Fruit fly (Drosophila melanogaster) whole organism, embryonic: Measurements from ENCODE around the gene sbr.

Source experiments
- Antp ChIP-seq: fragments of 200-800 bp; sonication (Bioruptor generic); optimal IDR thresholded peaks from 3 replicates; lab custom pipeline; 2016; ENCODE audit warnings: missing biosample characterization, missing genetic modification characterization
- Atf3 ChIP-seq: fragments of 200-800 bp; sonication (Bioruptor generic); optimal IDR thresholded peaks from 3 replicates; lab custom pipeline; 2016; ENCODE audit warnings: missing biosample characterization, missing genetic modification characterization
- CG10147 ChIP-seq: fragments of 200-800 bp; sonication (Bioruptor generic); optimal IDR thresholded peaks from 2 replicates; lab custom pipeline; 2019; ENCODE audit warnings: missing biosample characterization, mild to moderate bottlenecking, missing genetic modification characterization, moderate library complexity
- CG12219 ChIP-seq: fragments of 200-800 bp; sonication (Bioruptor generic); optimal IDR thresholded peaks from 3 replicates; lab custom pipeline; 2018; ENCODE audit warnings: missing biosample characterization, mild to moderate bottlenecking, missing genetic modification characterization
- CG12659 ChIP-seq: fragments of 200-800 bp; sonication (Bioruptor generic); optimal IDR thresholded peaks from 3 replicates; lab custom pipeline; 2017; ENCODE audit warnings: mild to moderate bottlenecking, missing biosample characterization, missing genetic modification reagents, missing genetic modification characterization
- CG12769 ChIP-seq: fragments of 200-800 bp; sonication (Bioruptor generic); optimal IDR thresholded peaks from 2 replicates; lab custom pipeline; 2019; ENCODE audit warnings: missing biosample characterization, mild to moderate bottlenecking, missing genetic modification characterization, moderate library complexity
- CG14441 ChIP-seq: fragments of 200-800 bp; sonication (Bioruptor generic); IDR thresholded peaks from 2 replicates; pipeline ENCODE4 v1.3.6; 2022; ENCODE audit warnings: missing biosample characterization, missing genetic modification characterization
- CG18764 ChIP-seq: fragments of 200-800 bp; sonication (Bioruptor generic); optimal IDR thresholded peaks from 3 replicates; lab custom pipeline; 2016; ENCODE audit warnings: missing biosample characterization, missing genetic modification characterization
- CG30020 ChIP-seq: fragments of 200-800 bp; optimal IDR thresholded peaks from 2 replicates; lab custom pipeline; 2019; ENCODE audit warnings: missing biosample characterization, mild to moderate bottlenecking, missing genetic modification characterization, moderate library complexity
- CG33557 ChIP-seq: fragments of 200-800 bp; sonication (Bioruptor generic); optimal IDR thresholded peaks from 2 replicates; lab custom pipeline; 2019; ENCODE audit warnings: missing biosample characterization, mild to moderate bottlenecking, missing genetic modification characterization, moderate library complexity
- CG3726 ChIP-seq: fragments of 200-800 bp; sonication (Bioruptor generic); IDR thresholded peaks from 3 replicates; pipeline ENCODE4, ENCODE4 v1.3.6; 2022; ENCODE audit warnings: missing biosample characterization, missing genetic modification characterization
- CG43689 ChIP-seq: fragments of 200-800 bp; sonication (Bioruptor generic); IDR thresholded peaks from 2 replicates; pipeline ENCODE4 v1.3.6; 2022; ENCODE audit warnings: missing biosample characterization, missing genetic modification characterization
- CG4854 ChIP-seq: fragments of 200-800 bp; sonication (Bioruptor generic); optimal IDR thresholded peaks from 2 replicates; lab custom pipeline; 2016; ENCODE audit warnings: missing biosample characterization, missing genetic modification characterization, inconsistent platforms
- CG5953 ChIP-seq: fragments of 200-800 bp; sonication (Bioruptor generic); IDR thresholded peaks from 2 replicates; pipeline ENCODE4 v1.3.6; 2022; ENCODE audit warnings: missing biosample characterization, missing genetic modification characterization
- CG6654 ChIP-seq: fragments of 200-800 bp; sonication (Bioruptor generic); optimal IDR thresholded peaks from 2 replicates; lab custom pipeline; 2017; ENCODE audit warnings: missing biosample characterization, mild to moderate bottlenecking, missing genetic modification characterization
- CG6689 ChIP-seq: fragments of 200-800 bp; sonication (Bioruptor generic); IDR thresholded peaks from 2 replicates; pipeline ENCODE4 v1.3.6; 2022; ENCODE audit warnings: missing biosample characterization, missing genetic modification characterization
- CG7556 ChIP-seq: fragments of 200-800 bp; sonication (Bioruptor generic); optimal IDR thresholded peaks from 2 replicates; lab custom pipeline; 2017; ENCODE audit warnings: missing biosample characterization, mild to moderate bottlenecking, missing genetic modification characterization
- CG7963 ChIP-seq: fragments of 200-800 bp; sonication (Bioruptor generic); IDR thresholded peaks from 3 replicates; pipeline ENCODE4 v1.3.6; 2022; ENCODE audit warnings: missing biosample characterization, missing genetic modification characterization; ENCODE audit not compliant: partially characterized antibody
- CG9609 ChIP-seq: fragments of 200-800 bp; sonication (Bioruptor generic); optimal IDR thresholded peaks from 3 replicates; lab custom pipeline; 2016; ENCODE audit warnings: missing biosample characterization, missing genetic modification characterization
- Chrac-16 ChIP-seq: fragments of 200-800 bp; sonication (Bioruptor generic); optimal IDR thresholded peaks from 3 replicates; lab custom pipeline; 2016; ENCODE audit warnings: missing biosample characterization, missing genetic modification characterization
- Dek ChIP-seq: fragments of 200-800 bp; sonication (Bioruptor generic); optimal IDR thresholded peaks from 3 replicates; lab custom pipeline; 2019; ENCODE audit warnings: missing biosample characterization, mild to moderate bottlenecking, missing genetic modification characterization, moderate library complexity
- Drgx ChIP-seq: fragments of 200-800 bp; sonication (Bioruptor generic); IDR thresholded peaks from 2 replicates; pipeline ENCODE4 v1.3.6; 2022; ENCODE audit warnings: missing biosample characterization, missing genetic modification characterization
- Hand ChIP-seq: fragments of 200-800 bp; sonication (Bioruptor generic); optimal IDR thresholded peaks from 2 replicates; lab custom pipeline; 2017; ENCODE audit warnings: mild to moderate bottlenecking, missing biosample characterization, missing genetic modification reagents, missing genetic modification characterization
- Hr78 ChIP-seq, 2 experiments: fragments of 200-800 bp in 1 of 2; fragments of >200 bp in 1 of 2; sonication (Bioruptor generic) in 1 of 2; optimal IDR thresholded peaks; 2 replicates each; lab custom pipeline; 2017 to 2019; ENCODE audit warnings: missing biosample characterization in 2 of 2, missing genetic modification characterization in 2 of 2, mild to moderate bottlenecking in 1 of 2, moderate library complexity in 1 of 2
- Meics ChIP-seq: fragments of 200-800 bp; sonication (Bioruptor generic); optimal IDR thresholded peaks from 2 replicates; lab custom pipeline; 2017; ENCODE audit warnings: missing biosample characterization, mild to moderate bottlenecking, missing genetic modification characterization
- Myb ChIP-seq: fragments of 200-800 bp; sonication (Bioruptor generic); optimal IDR thresholded peaks from 2 replicates; lab custom pipeline; 2016; ENCODE audit warnings: missing biosample characterization, missing genetic modification characterization
- Nf-YB ChIP-seq: fragments of 200-800 bp; sonication (Bioruptor generic); optimal IDR thresholded peaks from 3 replicates; lab custom pipeline; 2019; ENCODE audit warnings: missing biosample characterization, mild to moderate bottlenecking, missing genetic modification characterization, moderate library complexity
- NfI ChIP-seq: fragments of 200-800 bp; sonication (Bioruptor generic); optimal IDR thresholded peaks from 3 replicates; lab custom pipeline; 2018; ENCODE audit warnings: missing biosample characterization, mild to moderate bottlenecking, missing genetic modification characterization, moderate library complexity
- ato ChIP-seq: fragments of 200-800 bp; sonication (Bioruptor generic); IDR thresholded peaks from 2 replicates; pipeline ENCODE4 v1.3.6; 2022; ENCODE audit warnings: missing biosample characterization, missing genetic modification characterization; ENCODE audit not compliant: partially characterized antibody
- az2 ChIP-seq: fragments of 200-800 bp; sonication (Bioruptor generic); optimal IDR thresholded peaks from 3 replicates; lab custom pipeline; 2016; ENCODE audit warnings: missing biosample characterization, missing genetic modification characterization
- cg ChIP-seq: fragments of 200-800 bp; sonication (Bioruptor generic); optimal IDR thresholded peaks from 3 replicates; lab custom pipeline; 2019; ENCODE audit warnings: missing biosample characterization, mild to moderate bottlenecking, missing genetic modification characterization, moderate library complexity
- dmrt11E ChIP-seq: fragments of 200-800 bp; sonication (Bioruptor generic); optimal IDR thresholded peaks from 3 replicates; lab custom pipeline; 2018; ENCODE audit warnings: missing biosample characterization, mild to moderate bottlenecking, missing genetic modification characterization, moderate library complexity
- dmrt99B ChIP-seq: fragments of 200-800 bp; sonication (Bioruptor generic); optimal IDR thresholded peaks from 2 replicates; lab custom pipeline; 2018; ENCODE audit warnings: missing biosample characterization, mild to moderate bottlenecking, missing genetic modification characterization, moderate library complexity
- fd64A ChIP-seq: fragments of 200-800 bp; sonication (Bioruptor generic); optimal IDR thresholded peaks from 3 replicates; lab custom pipeline; 2018; ENCODE audit warnings: missing biosample characterization, mild to moderate bottlenecking, missing genetic modification characterization
- ftz-f1 ChIP-seq: fragments of 200-800 bp; sonication (Bioruptor generic); optimal IDR thresholded peaks from 2 replicates; lab custom pipeline; 2016; ENCODE audit warnings: missing biosample characterization, missing genetic modification characterization
- gcm ChIP-seq: fragments of 200-800 bp; sonication (Bioruptor generic); optimal IDR thresholded peaks from 2 replicates; lab custom pipeline; 2019; ENCODE audit warnings: missing biosample characterization, mild to moderate bottlenecking, missing genetic modification characterization, moderate library complexity
- gfzf ChIP-seq: fragments of 200-800 bp; sonication (Bioruptor generic); optimal IDR thresholded peaks from 2 replicates; lab custom pipeline; 2016; ENCODE audit warnings: missing biosample characterization, mild to moderate bottlenecking, missing genetic modification characterization, moderate library complexity
- hbn ChIP-seq: fragments of 200-800 bp; sonication (Bioruptor generic); IDR thresholded peaks from 2 replicates; pipeline ENCODE4 v1.3.6; 2022; ENCODE audit warnings: missing biosample characterization, missing genetic modification characterization; ENCODE audit not compliant: partially characterized antibody
- hth ChIP-seq: fragments of >200 bp; optimal IDR thresholded peaks from 2 replicates; lab custom pipeline; 2017; ENCODE audit warnings: inconsistent platforms
- inv ChIP-seq: fragments of 200-800 bp; sonication (Bioruptor generic); IDR thresholded peaks from 2 replicates; pipeline ENCODE4 v1.3.6; 2022; ENCODE audit warnings: missing biosample characterization, missing genetic modification characterization; ENCODE audit not compliant: partially characterized antibody
- nom ChIP-seq: fragments of 200-800 bp; sonication (Bioruptor generic); optimal IDR thresholded peaks from 2 replicates; lab custom pipeline; 2017; ENCODE audit warnings: missing biosample characterization, missing genetic modification characterization, mild to moderate bottlenecking, moderate library complexity, missing genetic modification reagents
- pan ChIP-seq, 4 experiments: fragments of >200 bp in 3 of 4; fragments of 200-800 bp in 1 of 4; sonication (Bioruptor generic) in 1 of 4; optimal IDR thresholded peaks in 3 of 4; IDR thresholded peaks in 1 of 4; 2 replicates each; pipeline versions ENCODE4 v1.3.6 to Lab custom; 2017 to 2022; ENCODE audit warnings: missing biosample characterization in 2 of 4, missing genetic modification characterization in 2 of 4, mixed read lengths in 1 of 4
- peb ChIP-seq: fragments of 200-800 bp; sonication (Bioruptor generic); IDR thresholded peaks from 2 replicates; pipeline ENCODE4 v1.3.6; 2022; ENCODE audit warnings: missing biosample characterization, missing genetic modification characterization
- row ChIP-seq: fragments of 200-800 bp; sonication (Bioruptor generic); IDR thresholded peaks from 3 replicates; pipeline ENCODE4 v1.3.6; 2022; ENCODE audit warnings: missing biosample characterization, missing genetic modification characterization
- sc ChIP-seq, 3 experiments: fragments of >200 bp in 2 of 3; fragments of 200-800 bp in 1 of 3; sonication (Bioruptor generic) in 1 of 3; optimal IDR thresholded peaks; 2 replicates in 2 of 3; 3 replicates in 1 of 3; lab custom pipeline; 2017; ENCODE audit warnings: mild to moderate bottlenecking in 1 of 3, missing biosample characterization in 1 of 3, missing genetic modification characterization in 1 of 3, missing genetic modification reagents in 1 of 3
- sens ChIP-seq: fragments of 200-800 bp; sonication (Bioruptor generic); peaks from one replicate; lab custom pipeline; 2016; ENCODE audit warnings: missing biosample characterization, missing genetic modification characterization
- tll ChIP-seq, 2 experiments: fragments of 200-800 bp in 1 of 2; fragments of >200 bp in 1 of 2; sonication (Bioruptor generic) in 1 of 2; optimal IDR thresholded peaks; 2 replicates each; lab custom pipeline; 2017 to 2019; ENCODE audit warnings: missing biosample characterization in 2 of 2, missing genetic modification characterization in 2 of 2, mild to moderate bottlenecking in 1 of 2, moderate library complexity in 1 of 2
- unpg ChIP-seq: fragments of 200-800 bp; sonication (Bioruptor generic); optimal IDR thresholded peaks from 3 replicates; lab custom pipeline; 2018; ENCODE audit warnings: missing biosample characterization, mild to moderate bottlenecking, missing genetic modification characterization, moderate library complexity
- yki ChIP-seq: fragments of >200 bp; optimal IDR thresholded peaks from 3 replicates; lab custom pipeline; 2018

sbr gene

dm6 chrX:10857376-10857775, 10.5 kb upstream of the sbr start, which contains the start of the genes sofe and CG2186 (continued):
- TF ChIP-seq CG33557 (GFP tag; lab: Kevin White, UChicago), result no peak
- TF ChIP-seq ato (GFP tag; lab: Robert Waterston, UW), result peak; percentile 62
- TF ChIP-seq Drgx, result 0 out of 2 replicates have a peak, but pooled peaks have one; percentile 19
- TF ChIP-seq peb (GFP tag; lab: Robert Waterston, UW), result no peak
- TF ChIP-seq CG7556 (GFP tag; lab: Kevin White, UChicago), result peak; percentile 16
- peak; percentile 45 for TF ChIP-seq CG30020 (tag; lab: Kevin White, UChicago)
- peak; percentile 44 for TF ChIP-seq az2 (GFP tag; lab: Kevin White, UChicago)
- no peak for TF ChIP-seq cg (GFP tag; lab: Kevin White, UChicago)
- no peak for TF ChIP-seq Nf-YB (GFP tag; lab: Kevin White, UChicago)
- no peak for TF ChIP-seq CG12769 (tag; lab: Kevin White, UChicago)
- peak; percentile 58 for TF ChIP-seq Chrac-16 (GFP tag; lab: Kevin White, UChicago)
- TF ChIP-seq CG10147 (GFP tag; lab: Kevin White, UChicago), result peak; percentile 17
- TF ChIP-seq Antp (GFP tag; lab: Kevin White, UChicago), result peak; percentile 46
- peak; percentile 80 for TF ChIP-seq hbn (GFP tag; lab: Robert Waterston, UW)
- no peak for TF ChIP-seq Dek (tag; lab: Kevin White, UChicago)
- TF ChIP-seq gcm, result no peak
- TF ChIP-seq ftz-f1 (GFP tag; lab: Kevin White, UChicago), result no peak
- peak; percentile 81 for TF ChIP-seq CG6654 (GFP tag; lab: Kevin White, UChicago)
- TF ChIP-seq Hand (GFP tag; lab: Kevin White, UChicago), result no peak
- TF ChIP-seq CG18764 (GFP tag; lab: Kevin White, UChicago), result peak; percentile 33
- peak; percentile 27; the same call in 1 of the 2 replicates for TF ChIP-seq CG6689
- peak; percentile 53 for TF ChIP-seq unpg (GFP tag; lab: Kevin White, UChicago)
- TF ChIP-seq CG5953 (GFP tag; lab: Robert Waterston, UW), result no peak
- no peak for TF ChIP-seq yki
- peak; percentile 49; the same call in 1 of the 3 replicates for TF ChIP-seq CG7963 (GFP tag; lab: Robert Waterston, UW)
- TF ChIP-seq inv, result peak; percentile 78
- TF ChIP-seq CG12659, result peak; percentile 46
- no peak for TF ChIP-seq CG3726
- peak; percentile 38 for TF ChIP-seq gfzf (GFP tag; lab: Kevin White, UChicago)
- no peak for TF ChIP-seq pan (optimal IDR thresholded peaks at IDR 0.05; lab: Kevin White, UChicago)
- peak in 1 of 2 experiments; percentile 50 for TF ChIP-seq pan (GFP tag; optimal IDR thresholded peaks at IDR 0.05 in 1 of 2, IDR thresholded peaks at IDR 0.05 in 1 of 2)
- TF ChIP-seq CG12219, result no peak
- TF ChIP-seq Atf3 (GFP tag; lab: Kevin White, UChicago), result peak; percentile 3
- no peak for TF ChIP-seq Hr78 (GFP tag; optimal IDR thresholded peaks at IDR 0.05; lab: Kevin White, UChicago)
- no peak for TF ChIP-seq tll (GFP tag; optimal IDR thresholded peaks at IDR 0.05; lab: Kevin White, UChicago)
- no peak for TF ChIP-seq CG43689
- TF ChIP-seq row (GFP tag; lab: Robert Waterston, UW), result peak; percentile 71
- peak; percentile 15 for TF ChIP-seq CG4854 (GFP tag; lab: Kevin White, UChicago)
- no peak for TF ChIP-seq CG9609 (GFP tag; lab: Kevin White, UChicago)
- TF ChIP-seq Meics (GFP tag; lab: Kevin White, UChicago), result no peak
- TF ChIP-seq fd64A (GFP tag; lab: Kevin White, UChicago), result no peak
- peak; percentile 42 for TF ChIP-seq NfI
- TF ChIP-seq sens, result peak; percentile 92
- no peak for TF ChIP-seq CG14441
- TF ChIP-seq sc (optimal IDR thresholded peaks at IDR 0.05; lab: Kevin White, UChicago), result no peak
- TF ChIP-seq sc (GFP tag; optimal IDR thresholded peaks at IDR 0.05; lab: Kevin White, UChicago), result no peak
- no peak for TF ChIP-seq hth
- TF ChIP-seq dmrt11E, result peak; percentile 52
- peak; percentile 91 for TF ChIP-seq Myb (GFP tag; lab: Kevin White, UChicago)
- no peak for TF ChIP-seq nom (GFP tag; lab: Kevin White, UChicago)
- TF ChIP-seq dmrt99B (tag; lab: Kevin White, UChicago), result no peak
